Worm (Caenorhabditis elegans) whole organism, L2 larva: ENCODE measurements around the gene rpac-19.

ENCODE experiments used
- mab-5 ChIP-seq: fragments of 150-350 bp; optimal IDR thresholded peaks from 2 replicates; lab custom pipeline; 2014; ENCODE audit warnings: missing biosample characterization, missing genetic modification characterization
- snpc-4 ChIP-seq: fragments of 150-350 bp; optimal IDR thresholded peaks from 2 replicates; lab custom pipeline; 2014; ENCODE audit warnings: missing biosample characterization, missing genetic modification characterization
- ztf-11 ChIP-seq: sonication (generic microtip); optimal IDR thresholded peaks from 2 replicates; lab custom pipeline; 2017; ENCODE audit warnings: missing biosample characterization, missing genetic modification characterization

ce11 chrIII:9655802-9656201, 26.1 kb upstream of the rpac-19 start, which contains the start of gene C15H7.4:
- no peak for TF ChIP-seq snpc-4
- no peak for TF ChIP-seq mab-5 (tag; lab: Kevin White, UChicago)
- TF ChIP-seq ztf-11 = no peak
